Worm (Caenorhabditis elegans) whole organism, L2 larva: ENCODE measurements around the gene nlp-76.
A peak's percentile ranks its signal among the peaks of the same experiment; 100 is the strongest.

Experiments
- Y55F3AM.14 ChIP-seq: fragments of 200-800 bp; sonication (Bioruptor generic); optimal IDR thresholded peaks from 2 replicates; lab custom pipeline; 2018; ENCODE audit warnings: mild to moderate bottlenecking, missing genetic modification characterization, missing compliant biosample characterization
- aly-2 ChIP-seq: fragments of 150-350 bp; optimal IDR thresholded peaks from 2 replicates; lab custom pipeline; 2014; ENCODE audit warnings: missing biosample characterization, missing genetic modification characterization
- ama-1 ChIP-seq: fragments of 150-350 bp; optimal IDR thresholded peaks from 2 replicates; lab custom pipeline; 2018; ENCODE audit warnings: inconsistent platforms
- elt-3 ChIP-seq: sonication (generic microtip); optimal IDR thresholded peaks from 2 replicates; lab custom pipeline; 2017; ENCODE audit warnings: missing biosample characterization, missing genetic modification characterization
- fos-1 ChIP-seq: fragments of 150-350 bp; optimal IDR thresholded peaks from 2 replicates; lab custom pipeline; 2014; ENCODE audit warnings: missing biosample characterization, missing genetic modification characterization
- lsy-2 ChIP-seq, 2 experiments: fragments of 150-350 bp in 1 of 2; sonication (generic microtip) in 1 of 2; optimal IDR thresholded peaks; 2 replicates each; lab custom pipeline; 2014 to 2017; ENCODE audit warnings: missing biosample characterization in 2 of 2, missing genetic modification characterization in 2 of 2
- mdl-1 ChIP-seq, 2 experiments: fragments of 150-350 bp in 1 of 2; sonication (generic microtip) in 1 of 2; optimal IDR thresholded peaks; 2 replicates each; lab custom pipeline; 2017; ENCODE audit warnings: missing biosample characterization in 2 of 2, missing genetic modification characterization in 2 of 2
- nhr-12 ChIP-seq: fragments of 150-350 bp; optimal IDR thresholded peaks from 2 replicates; lab custom pipeline; 2014; ENCODE audit warnings: missing biosample characterization, missing genetic modification characterization
- nhr-237 ChIP-seq: fragments of 150-350 bp; optimal IDR thresholded peaks from 2 replicates; lab custom pipeline; 2014; ENCODE audit warnings: missing biosample characterization, missing genetic modification characterization
- nhr-25 ChIP-seq: fragments of 150-350 bp; sonication (generic microtip); optimal IDR thresholded peaks from 3 replicates; lab custom pipeline; 2014; ENCODE audit warnings: missing biosample characterization, missing genetic modification characterization
- nhr-6 ChIP-seq: fragments of 150-350 bp; optimal IDR thresholded peaks from 2 replicates; lab custom pipeline; 2014; ENCODE audit warnings: missing biosample characterization, missing genetic modification characterization
- sma-3 ChIP-seq: sonication (generic microtip); optimal IDR thresholded peaks from 2 replicates; lab custom pipeline; 2016; ENCODE audit warnings: missing genetic modification reagents, missing genetic modification characterization, missing compliant biosample characterization
- snpc-4 ChIP-seq: fragments of 150-350 bp; optimal IDR thresholded peaks from 2 replicates; lab custom pipeline; 2014; ENCODE audit warnings: missing biosample characterization, missing genetic modification characterization
- ztf-11 ChIP-seq: sonication (generic microtip); optimal IDR thresholded peaks from 2 replicates; lab custom pipeline; 2017; ENCODE audit warnings: missing biosample characterization, missing genetic modification characterization

DNA sequence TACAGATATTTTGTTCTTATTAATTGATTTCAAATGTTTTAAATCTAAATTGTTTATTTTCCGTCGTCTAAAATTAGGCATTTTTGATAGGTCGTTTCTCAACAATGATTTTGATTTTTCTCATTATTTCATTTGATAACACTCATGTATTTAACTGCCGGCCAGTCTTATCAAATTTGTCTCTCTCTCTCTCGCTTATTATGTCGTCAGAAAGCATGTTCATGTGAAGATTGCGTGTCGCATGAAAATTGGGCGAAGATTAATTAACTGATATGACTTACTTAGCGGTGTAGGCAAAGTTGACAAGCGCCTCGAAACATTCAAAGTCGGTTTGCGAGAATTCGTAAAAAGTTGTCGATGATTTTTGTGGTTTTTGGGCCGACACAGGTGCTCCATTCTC, 35.9 kb downstream of the nlp-76 start:
- TF ChIP-seq sma-3 (GFP tag; lab: Kevin White, UChicago) (peak; percentile 55), nhr-237 (tag; lab: Kevin White, UChicago) (no peak), ama-1 (no peak), Y55F3AM.14 (GFP tag; lab: Kevin White, UChicago) (no peak), aly-2 (no peak), elt-3 (tag; lab: Kevin White, UChicago) (no peak), nhr-6 (tag; lab: Kevin White, UChicago) (no peak), lsy-2 (tag; optimal IDR thresholded peaks at IDR 0.05; lab: Kevin White, UChicago) (no peak), nhr-12 (tag; lab: Kevin White, UChicago) (no peak), mdl-1 (tag; optimal IDR thresholded peaks at IDR 0.05; lab: Kevin White, UChicago) (no peak), ztf-11 (tag; lab: Kevin White, UChicago) (no peak), snpc-4 (tag; lab: Kevin White, UChicago) (no peak), fos-1 (peak; percentile 94), nhr-25 (tag; lab: Kevin White, UChicago) (no peak)
